Fruit fly (Drosophila melanogaster): ENCODE data around the gene MAGE.

DNA sequence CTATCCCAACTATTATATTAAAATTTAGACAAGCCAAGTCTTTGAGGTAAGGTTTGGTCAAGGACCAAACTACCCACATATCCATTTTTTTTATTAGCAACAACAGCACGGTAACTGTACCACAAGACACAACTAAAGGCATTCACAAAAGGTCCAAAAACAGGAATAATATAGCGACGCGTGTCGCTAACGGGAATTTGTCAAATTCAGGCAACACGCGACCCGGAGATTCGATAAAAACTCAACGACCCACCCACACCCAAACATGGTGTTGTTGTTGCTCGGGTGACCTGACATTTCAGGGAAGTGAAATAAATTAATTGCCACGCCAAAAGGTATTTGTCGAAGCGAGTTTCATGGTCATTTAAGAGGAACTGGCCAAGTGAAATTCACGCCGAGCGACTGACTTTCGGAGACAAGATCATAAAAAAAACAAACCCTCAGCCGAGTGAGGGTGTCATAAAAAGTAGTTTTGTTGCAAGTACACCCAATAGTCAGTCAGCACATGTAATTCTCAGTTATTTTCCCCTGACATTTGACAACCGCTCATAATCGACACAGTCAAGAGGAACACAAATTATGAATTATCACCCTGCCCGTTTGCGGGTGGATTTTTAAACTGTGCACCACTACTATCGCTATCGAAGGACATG is 43.6 kb downstream of the MAGE start:
- no peak for TF ChIP-seq h (optimal IDR thresholded peaks at IDR 0.05)
- TF ChIP-seq Myc (optimal IDR thresholded peaks at IDR 0.05) = no peak
- TF ChIP-seq insv (optimal IDR thresholded peaks at IDR 0.05) = no peak
- TF ChIP-seq psq (optimal IDR thresholded peaks at IDR 0.05) = no peak
- TF ChIP-seq ttk (optimal IDR thresholded peaks at IDR 0.05) = no peak

All from Kc167 (cell line).